Fruit fly (Drosophila melanogaster) whole organism, embryonic: ENCODE measurements around the gene Notum.

Experiments
- B-H1 ChIP-seq: fragments of 200-800 bp; sonication (Bioruptor generic); IDR thresholded peaks from 3 replicates; pipeline ENCODE4 v1.3.6; 2022; ENCODE audit warnings: missing biosample characterization, missing genetic modification characterization
- BtbVII ChIP-seq: fragments of 200-800 bp; sonication (Bioruptor generic); optimal IDR thresholded peaks from 3 replicates; lab custom pipeline; 2017; ENCODE audit warnings: missing biosample characterization, mild to moderate bottlenecking, missing genetic modification characterization
- CG10431 ChIP-seq: fragments of 200-800 bp; sonication (Bioruptor generic); optimal IDR thresholded peaks from 3 replicates; lab custom pipeline; 2018; ENCODE audit warnings: missing biosample characterization, mild to moderate bottlenecking, missing genetic modification characterization
- CG11398 ChIP-seq: fragments of 200-800 bp; sonication (Bioruptor generic); optimal IDR thresholded peaks from 2 replicates; lab custom pipeline; 2016; ENCODE audit warnings: missing biosample characterization, missing genetic modification characterization
- CG11560 ChIP-seq: fragments of 200-800 bp; sonication (Bioruptor generic); IDR thresholded peaks from 3 replicates; pipeline ENCODE4 v1.3.6; 2022; ENCODE audit warnings: missing biosample characterization, missing genetic modification characterization
- CG1233 ChIP-seq: fragments of 200-800 bp; sonication (Bioruptor generic); optimal IDR thresholded peaks from 4 replicates; lab custom pipeline; 2018; ENCODE audit warnings: missing biosample characterization, mild to moderate bottlenecking, missing genetic modification characterization
- CG14710 ChIP-seq: fragments of 200-800 bp; sonication (Bioruptor generic); optimal IDR thresholded peaks from 3 replicates; lab custom pipeline; 2019; ENCODE audit warnings: missing biosample characterization, mild to moderate bottlenecking, missing genetic modification characterization, moderate library complexity
- CG1602 ChIP-seq: fragments of 200-800 bp; sonication (Bioruptor generic); optimal IDR thresholded peaks from 3 replicates; lab custom pipeline; 2016; ENCODE audit warnings: missing biosample characterization, missing genetic modification characterization
- CG1832 ChIP-seq: fragments of 200-800 bp; sonication (Bioruptor generic); optimal IDR thresholded peaks from 2 replicates; lab custom pipeline; 2017; ENCODE audit warnings: missing biosample characterization, mild to moderate bottlenecking, missing genetic modification characterization, inconsistent platforms
- CG18599 ChIP-seq: fragments of 200-800 bp; sonication (Bioruptor generic); optimal IDR thresholded peaks from 3 replicates; lab custom pipeline; 2017; ENCODE audit warnings: missing biosample characterization, missing genetic modification characterization, mild to moderate bottlenecking, moderate library complexity, missing genetic modification reagents
- CG4328 ChIP-seq: fragments of 200-800 bp; sonication (Bioruptor generic); optimal IDR thresholded peaks from 3 replicates; lab custom pipeline; 2017; ENCODE audit warnings: missing biosample characterization, missing genetic modification reagents, missing genetic modification characterization
- CG6254 ChIP-seq: fragments of 200-800 bp; sonication (Bioruptor generic); optimal IDR thresholded peaks from 3 replicates; lab custom pipeline; 2017; ENCODE audit warnings: mild to moderate bottlenecking, missing biosample characterization, missing genetic modification reagents, missing genetic modification characterization
- CG6654 ChIP-seq: fragments of 200-800 bp; sonication (Bioruptor generic); optimal IDR thresholded peaks from 2 replicates; lab custom pipeline; 2017; ENCODE audit warnings: missing biosample characterization, mild to moderate bottlenecking, missing genetic modification characterization
- CG7987 ChIP-seq: fragments of 200-800 bp; sonication (Bioruptor generic); optimal IDR thresholded peaks from 2 replicates; lab custom pipeline; 2018; ENCODE audit warnings: missing biosample characterization, mild to moderate bottlenecking, missing genetic modification characterization, moderate library complexity
- CG8290 ChIP-seq, 3 experiments: fragments of 200-800 bp; sonication (Bioruptor generic); optimal IDR thresholded peaks; 2 replicates each; lab custom pipeline; 2016 to 2019; ENCODE audit warnings: missing biosample characterization in 3 of 3, missing genetic modification characterization in 3 of 3, mild to moderate bottlenecking in 2 of 3, moderate library complexity in 1 of 3
- CG8944 ChIP-seq: fragments of 200-800 bp; sonication (Bioruptor generic); optimal IDR thresholded peaks from 3 replicates; lab custom pipeline; 2016; ENCODE audit warnings: missing biosample characterization, missing genetic modification characterization
- CG9437 ChIP-seq: fragments of 200-800 bp; sonication (Bioruptor generic); optimal IDR thresholded peaks from 2 replicates; lab custom pipeline; 2018; ENCODE audit warnings: missing biosample characterization, mild to moderate bottlenecking, missing genetic modification characterization
- CG9797 ChIP-seq: fragments of 200-800 bp; sonication (Bioruptor generic); optimal IDR thresholded peaks from 3 replicates; lab custom pipeline; 2018; ENCODE audit warnings: missing biosample characterization, mild to moderate bottlenecking, missing genetic modification characterization
- Dip2 ChIP-seq: fragments of 200-800 bp; sonication (Bioruptor generic); IDR thresholded peaks from 2 replicates; pipeline ENCODE4 v1.3.6; 2022; ENCODE audit warnings: missing biosample characterization, missing genetic modification characterization
- E2f1 ChIP-seq: fragments of 200-800 bp; sonication (Bioruptor generic); IDR thresholded peaks from 2 replicates; pipeline ENCODE4 v1.3.6; 2022; ENCODE audit warnings: missing biosample characterization, missing genetic modification characterization
- HLH3B ChIP-seq: fragments of 200-800 bp; sonication (Bioruptor generic); IDR thresholded peaks from 2 replicates; pipeline ENCODE4 v1.3.6; 2022; ENCODE audit warnings: missing biosample characterization, missing genetic modification characterization
- Kr ChIP-seq: fragments of 200-800 bp; sonication (Bioruptor generic); optimal IDR thresholded peaks from 2 replicates; lab custom pipeline; 2017; ENCODE audit warnings: missing biosample characterization, mild to moderate bottlenecking, missing genetic modification characterization
- Mad ChIP-seq: fragments of 200-800 bp; sonication (Bioruptor generic); optimal IDR thresholded peaks from 2 replicates; lab custom pipeline; 2016; ENCODE audit warnings: missing biosample characterization, missing genetic modification characterization
- Myb ChIP-seq: fragments of 200-800 bp; sonication (Bioruptor generic); optimal IDR thresholded peaks from 2 replicates; lab custom pipeline; 2016; ENCODE audit warnings: missing biosample characterization, missing genetic modification characterization
- NK7.1 ChIP-seq: fragments of 200-800 bp; sonication (Bioruptor generic); optimal IDR thresholded peaks from 3 replicates; lab custom pipeline; 2016; ENCODE audit warnings: missing biosample characterization, missing genetic modification characterization
- Opbp ChIP-seq: fragments of 200-800 bp; sonication (Bioruptor generic); IDR thresholded peaks from 3 replicates; pipeline ENCODE4 v1.3.6; 2022; ENCODE audit warnings: missing biosample characterization, missing genetic modification characterization; ENCODE audit not compliant: partially characterized antibody
- Stat92E ChIP-seq, 3 experiments: fragments of >200 bp in 2 of 3; fragments of 200-800 bp in 1 of 3; sonication (Bioruptor generic) in 1 of 3; optimal IDR thresholded peaks; 2 replicates each; lab custom pipeline; 2017 to 2019; ENCODE audit warnings: missing biosample characterization in 3 of 3, missing genetic modification characterization in 3 of 3, mild to moderate bottlenecking in 1 of 3, moderate library complexity in 1 of 3
- Trl ChIP-seq, 3 experiments: fragments of >200 bp in 2 of 3; fragments of 200-800 bp in 1 of 3; sonication (Bioruptor generic) in 1 of 3; optimal IDR thresholded peaks; 2 replicates in 1 of 3; 3 replicates in 2 of 3; lab custom pipeline; 2016 to 2017; ENCODE audit warnings: missing biosample characterization in 1 of 3, missing genetic modification characterization in 1 of 3
- ato ChIP-seq: fragments of 200-800 bp; sonication (Bioruptor generic); IDR thresholded peaks from 2 replicates; pipeline ENCODE4 v1.3.6; 2022; ENCODE audit warnings: missing biosample characterization, missing genetic modification characterization; ENCODE audit not compliant: partially characterized antibody
- caup ChIP-seq: fragments of 200-800 bp; sonication (Bioruptor generic); optimal IDR thresholded peaks from 3 replicates; lab custom pipeline; 2017; ENCODE audit warnings: missing biosample characterization, mild to moderate bottlenecking, missing genetic modification characterization, moderate library complexity; ENCODE audit not compliant: severe bottlenecking
- ewg ChIP-seq: fragments of 200-800 bp; sonication (Bioruptor generic); optimal IDR thresholded peaks from 3 replicates; lab custom pipeline; 2017; ENCODE audit warnings: mild to moderate bottlenecking, missing biosample characterization, missing genetic modification reagents, missing genetic modification characterization
- exex ChIP-seq: fragments of 200-800 bp; sonication (Bioruptor generic); optimal IDR thresholded peaks from 4 replicates; lab custom pipeline; 2018; ENCODE audit warnings: missing biosample characterization, mild to moderate bottlenecking, missing genetic modification characterization, moderate library complexity
- gfzf ChIP-seq: fragments of 200-800 bp; sonication (Bioruptor generic); optimal IDR thresholded peaks from 2 replicates; lab custom pipeline; 2016; ENCODE audit warnings: missing biosample characterization, mild to moderate bottlenecking, missing genetic modification characterization, moderate library complexity
- ham ChIP-seq: fragments of 200-800 bp; sonication (Bioruptor generic); IDR thresholded peaks from 2 replicates; pipeline ENCODE4 v1.3.6; 2022; ENCODE audit warnings: missing biosample characterization, missing genetic modification characterization
- insv ChIP-seq, 2 experiments: fragments of 200-800 bp; sonication (Bioruptor generic); optimal IDR thresholded peaks; 3 replicates each; lab custom pipeline; 2016 to 2018; ENCODE audit warnings: missing biosample characterization in 2 of 2, missing genetic modification characterization in 2 of 2
- klu ChIP-seq: fragments of 200-800 bp; sonication (Bioruptor generic); IDR thresholded peaks from 2 replicates; pipeline ENCODE4 v1.3.6; 2022; ENCODE audit warnings: missing biosample characterization, missing genetic modification characterization
- knrl ChIP-seq: fragments of 200-800 bp; sonication (Bioruptor generic); IDR thresholded peaks from 3 replicates; pipeline ENCODE4 v1.3.6; 2022; ENCODE audit warnings: missing biosample characterization, missing genetic modification characterization; ENCODE audit not compliant: partially characterized antibody
- lov ChIP-seq, 2 experiments: fragments of 200-800 bp in 1 of 2; fragments of >200 bp in 1 of 2; sonication (Bioruptor generic) in 1 of 2; IDR thresholded peaks in 1 of 2; optimal IDR thresholded peaks in 1 of 2; 2 replicates in 1 of 2; 3 replicates in 1 of 2; pipeline versions ENCODE4 v1.3.6 to Lab custom; 2017 to 2022; ENCODE audit warnings: missing biosample characterization in 1 of 2, missing genetic modification characterization in 1 of 2
- maf-S ChIP-seq: fragments of 200-800 bp; sonication (Bioruptor generic); optimal IDR thresholded peaks from 2 replicates; lab custom pipeline; 2016; ENCODE audit warnings: missing biosample characterization, missing genetic modification characterization
- nerfin-2 ChIP-seq: fragments of 200-800 bp; sonication (Bioruptor generic); IDR thresholded peaks from 2 replicates; pipeline ENCODE4 v1.3.6; 2022; ENCODE audit warnings: missing biosample characterization, missing genetic modification characterization; ENCODE audit not compliant: partially characterized antibody
- onecut ChIP-seq: fragments of 200-800 bp; sonication (Bioruptor generic); IDR thresholded peaks from 2 replicates; pipeline ENCODE4 v1.3.6; 2022; ENCODE audit warnings: missing biosample characterization, missing genetic modification characterization
- pzg ChIP-seq: fragments of 200-800 bp; sonication (Bioruptor generic); optimal IDR thresholded peaks from 3 replicates; lab custom pipeline; 2018; ENCODE audit warnings: missing biosample characterization, mild to moderate bottlenecking, missing genetic modification characterization, moderate library complexity
- rib ChIP-seq: fragments of 200-800 bp; sonication (Bioruptor generic); IDR thresholded peaks from 2 replicates; pipeline ENCODE4 v1.3.6; 2022; ENCODE audit warnings: missing biosample characterization, missing genetic modification characterization
- sc ChIP-seq, 3 experiments: fragments of >200 bp in 2 of 3; fragments of 200-800 bp in 1 of 3; sonication (Bioruptor generic) in 1 of 3; optimal IDR thresholded peaks; 2 replicates in 2 of 3; 3 replicates in 1 of 3; lab custom pipeline; 2017; ENCODE audit warnings: mild to moderate bottlenecking in 1 of 3, missing biosample characterization in 1 of 3, missing genetic modification characterization in 1 of 3, missing genetic modification reagents in 1 of 3
- sisA ChIP-seq: fragments of 200-800 bp; sonication (Bioruptor generic); IDR thresholded peaks from 2 replicates; pipeline ENCODE4 v1.3.6; 2022; ENCODE audit warnings: missing biosample characterization, missing genetic modification characterization
- tio ChIP-seq: fragments of 200-800 bp; sonication (Bioruptor generic); optimal IDR thresholded peaks from 2 replicates; lab custom pipeline; 2017; ENCODE audit warnings: missing biosample characterization, missing genetic modification characterization, inconsistent platforms

Gene Notum

DNA sequence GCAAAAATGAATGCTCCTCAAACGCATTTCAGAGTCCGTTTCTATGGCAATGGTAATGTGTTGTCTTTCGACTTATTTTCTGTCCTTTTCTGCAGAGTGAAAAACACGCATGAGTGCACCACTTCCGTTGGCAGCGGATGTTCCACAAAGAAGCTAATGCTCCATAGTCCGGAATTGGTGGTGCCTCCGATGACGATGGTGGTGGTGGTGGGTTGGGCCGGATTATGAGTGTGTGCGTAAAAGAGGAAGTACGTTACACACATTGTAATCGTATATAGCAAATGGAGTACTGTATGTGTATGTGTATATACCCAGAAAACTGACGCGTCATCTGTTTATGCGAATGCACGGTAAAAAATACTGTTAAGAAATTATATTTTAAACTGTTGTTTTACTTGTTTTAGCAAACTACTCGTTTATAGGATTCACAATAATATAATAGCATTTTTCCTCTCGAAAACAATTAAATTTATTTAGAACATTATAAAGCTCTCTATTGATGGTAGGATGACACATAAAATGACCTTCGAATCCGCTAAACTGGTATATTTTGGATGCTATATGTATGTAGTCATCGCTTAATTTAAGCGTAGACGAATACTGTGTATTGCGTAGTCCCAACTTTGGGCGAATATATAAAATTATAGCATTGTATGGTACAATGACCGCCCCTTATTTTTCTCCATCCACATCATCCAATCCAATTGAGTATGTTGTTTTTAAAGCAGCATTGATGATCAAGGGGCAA lies 22.0 kb downstream of the Notum start (continued):
- TF ChIP-seq B-H1 (GFP tag; lab: Robert Waterston, UW) (peak; percentile 62), CG1233 (GFP tag; lab: Kevin White, UChicago) (no peak), onecut (GFP tag; lab: Robert Waterston, UW) (no peak), CG1832 (GFP tag; lab: Kevin White, UChicago) (no peak), Myb (GFP tag; lab: Kevin White, UChicago) (no peak), E2f1 (GFP tag; lab: Robert Waterston, UW) (peak; percentile 58), Opbp (GFP tag; lab: Robert Waterston, UW) (no peak), CG1602 (GFP tag; lab: Kevin White, UChicago) (peak; percentile 30), CG7987 (GFP tag; lab: Kevin White, UChicago) (no peak), gfzf (GFP tag; lab: Kevin White, UChicago) (no peak), knrl (GFP tag; lab: Robert Waterston, UW) (no peak), CG14710 (tag; lab: Kevin White, UChicago) (peak; percentile 12), insv (GFP tag; optimal IDR thresholded peaks at IDR 0.05; lab: Kevin White, UChicago) (no peak), klu (GFP tag; lab: Robert Waterston, UW) (no peak), exex (no peak), CG11560 (tag; lab: Robert Waterston, UW) (no peak), sc (optimal IDR thresholded peaks at IDR 0.05; lab: Kevin White, UChicago) (no peak), sc (GFP tag; optimal IDR thresholded peaks at IDR 0.05; lab: Kevin White, UChicago) (no peak), CG18599 (GFP tag; lab: Kevin White, UChicago) (peak; percentile 24), tio (GFP tag; lab: Kevin White, UChicago) (peak; percentile 64), Kr (GFP tag; lab: Kevin White, UChicago) (no peak), CG9437 (GFP tag; lab: Kevin White, UChicago) (no peak), Trl (optimal IDR thresholded peaks at IDR 0.05; lab: Kevin White, UChicago) (no peak), Trl (GFP tag; optimal IDR thresholded peaks at IDR 0.05; lab: Kevin White, UChicago) (no peak), caup (GFP tag; lab: Kevin White, UChicago) (no peak), ato (GFP tag; lab: Robert Waterston, UW) (no peak), CG6654 (GFP tag; lab: Kevin White, UChicago) (peak; percentile 4), sisA (GFP tag; lab: Robert Waterston, UW) (peak; percentile 53), CG8290 (GFP tag; optimal IDR thresholded peaks at IDR 0.05; lab: Kevin White, UChicago) (no peak), CG8290 (tag; optimal IDR thresholded peaks at IDR 0.05; lab: Kevin White, UChicago) (peak in 1 of 2 experiments; percentile 44), nerfin-2 (GFP tag; lab: Robert Waterston, UW) (no peak), CG10431 (GFP tag; lab: Kevin White, UChicago) (no peak), lov (optimal IDR thresholded peaks at IDR 0.05; lab: Kevin White, UChicago) (no peak), lov (GFP tag; IDR thresholded peaks at IDR 0.05; lab: Robert Waterston, UW) (0 out of 3 replicates have a peak, but pooled peaks have one; percentile 30), HLH3B (GFP tag; lab: Robert Waterston, UW) (peak; percentile 42; the same call in 1 of the 2 replicates), Dip2 (GFP tag; lab: Robert Waterston, UW) (no peak), pzg (no peak), CG8944 (GFP tag; lab: Kevin White, UChicago) (no peak), ewg (GFP tag; lab: Kevin White, UChicago) (no peak), CG4328 (GFP tag; lab: Kevin White, UChicago) (no peak), ham (GFP tag; lab: Robert Waterston, UW) (no peak), CG6254 (GFP tag; lab: Kevin White, UChicago) (peak; percentile 47), NK7.1 (GFP tag; lab: Kevin White, UChicago) (no peak), rib (GFP tag; lab: Robert Waterston, UW) (no peak), CG9797 (no peak), Stat92E (GFP tag; optimal IDR thresholded peaks at IDR 0.05; lab: Kevin White, UChicago) (no peak), CG11398 (GFP tag; lab: Kevin White, UChicago) (no peak), Mad (GFP tag; lab: Kevin White, UChicago) (no peak), BtbVII (no peak), maf-S (GFP tag; lab: Kevin White, UChicago) (peak; percentile 20)
